Worm (Caenorhabditis elegans) whole organism, L4 larva: ENCODE results near the gene dgk-2.

Experiments
- ZK337.2 ChIP-seq: fragments of 200-800 bp; sonication (Bioruptor generic); IDR thresholded peaks from 2 replicates; pipeline ENCODE4 v1.3.6; 2022; ENCODE audit warnings: missing genetic modification reagents, missing genetic modification characterization, missing compliant biosample characterization
- aly-2 ChIP-seq: sonication (generic microtip); optimal IDR thresholded peaks from 2 replicates; lab custom pipeline; 2018; ENCODE audit warnings: missing biosample characterization, missing genetic modification characterization
- ceh-62 ChIP-seq: sonication (generic microtip); optimal IDR thresholded peaks from 2 replicates; lab custom pipeline; 2017; ENCODE audit warnings: missing biosample characterization, missing genetic modification characterization
- daf-16 ChIP-seq, 3 experiments: sonication (generic microtip); optimal IDR thresholded peaks; 2 replicates each; lab custom pipeline; 2016 to 2017; ENCODE audit warnings: missing genetic modification characterization in 3 of 3, missing genetic modification reagents in 3 of 3, mild to moderate bottlenecking in 2 of 3, missing compliant biosample characterization in 2 of 3, missing biosample characterization in 1 of 3, moderate library complexity in 1 of 3
- dpl-1 ChIP-seq: fragments of 150-350 bp; optimal IDR thresholded peaks from 2 replicates; lab custom pipeline; 2014; ENCODE audit warnings: missing biosample characterization, missing genetic modification reagents, missing genetic modification characterization
- gei-8 ChIP-seq: fragments of 200-800 bp; sonication (Bioruptor generic); optimal IDR thresholded peaks from 2 replicates; lab custom pipeline; 2018; ENCODE audit warnings: mild to moderate bottlenecking, missing genetic modification characterization, missing compliant biosample characterization
- hif-1 ChIP-seq, 2 experiments: sonication (generic microtip); optimal IDR thresholded peaks; 2 replicates each; lab custom pipeline; 2016 to 2017; ENCODE audit warnings: missing compliant biosample characterization in 2 of 2, missing genetic modification characterization in 2 of 2, missing genetic modification reagents in 2 of 2, missing genotype in 2 of 2, mild to moderate bottlenecking in 1 of 2
- lin-29 ChIP-seq: fragments of 200-800 bp; sonication (Bioruptor generic); IDR thresholded peaks from 2 replicates; pipeline ENCODE4 v1.3.6; 2022; ENCODE audit warnings: missing genetic modification reagents, missing genetic modification characterization, missing compliant biosample characterization
- lsy-2 ChIP-seq, 2 experiments: fragments of 150-350 bp in 1 of 2; sonication (generic microtip) in 1 of 2; optimal IDR thresholded peaks; 2 replicates each; lab custom pipeline; 2014 to 2017; ENCODE audit warnings: missing biosample characterization in 2 of 2, missing genetic modification characterization in 2 of 2
- madf-5 ChIP-seq, 2 experiments: fragments of 200-800 bp; sonication (Bioruptor generic); IDR thresholded peaks; 2 replicates each; pipeline ENCODE4 v1.3.6; 2022; ENCODE audit warnings: missing compliant biosample characterization in 2 of 2, missing genetic modification characterization in 2 of 2
- madf-9 ChIP-seq: fragments of 200-800 bp; sonication (Bioruptor generic); conservative IDR thresholded peaks from 2 replicates; pipeline ENCODE4 v1.3.6; 2022; ENCODE audit warnings: missing genetic modification reagents, missing genetic modification characterization, missing compliant biosample characterization
- mdt-29 ChIP-seq: fragments of 200-800 bp; sonication (Bioruptor generic); IDR thresholded peaks from 2 replicates; pipeline ENCODE4 v1.3.6; 2022; ENCODE audit warnings: missing genetic modification reagents, missing genetic modification characterization, missing compliant biosample characterization
- mxl-3 ChIP-seq: fragments of 200-800 bp; sonication (Bioruptor generic); optimal IDR thresholded peaks from 2 replicates; lab custom pipeline; 2018; ENCODE audit warnings: mild to moderate bottlenecking, missing genetic modification characterization, missing compliant biosample characterization
- nhr-102 ChIP-seq: sonication (generic microtip); optimal IDR thresholded peaks from 2 replicates; lab custom pipeline; 2016; ENCODE audit warnings: mild to moderate bottlenecking, missing genetic modification characterization, moderate library complexity, missing compliant biosample characterization
- nhr-11 ChIP-seq: fragments of 150-350 bp; optimal IDR thresholded peaks from 2 replicates; lab custom pipeline; 2014; ENCODE audit warnings: missing biosample characterization, missing genetic modification characterization
- nhr-25 ChIP-seq: sonication (generic microtip); optimal IDR thresholded peaks from 2 replicates; lab custom pipeline; 2017; ENCODE audit warnings: missing genetic modification characterization, mild to moderate bottlenecking, missing compliant biosample characterization, antibody characterized with exemption, moderate library complexity, borderline replicate concordance; ENCODE audit not compliant: insufficient read depth
- php-3 ChIP-seq: fragments of 200-800 bp; sonication (Bioruptor generic); IDR thresholded peaks from 2 replicates; pipeline ENCODE4 v1.3.6; 2022; ENCODE audit warnings: missing genetic modification reagents, missing genetic modification characterization, missing compliant biosample characterization
- tag-97 ChIP-seq: fragments of 200-800 bp; sonication (Bioruptor generic); IDR thresholded peaks from 2 replicates; pipeline ENCODE4 v1.3.6; 2022; ENCODE audit warnings: missing genetic modification characterization, missing compliant biosample characterization
- tra-1 ChIP-seq: fragments of 200-800 bp; sonication (Bioruptor generic); IDR thresholded peaks from 2 replicates; pipeline ENCODE4 v1.3.6; 2022; ENCODE audit warnings: missing genetic modification reagents, missing genetic modification characterization, missing compliant biosample characterization
- unc-130 ChIP-seq: sonication (generic microtip); optimal IDR thresholded peaks from 2 replicates; lab custom pipeline; 2016; ENCODE audit warnings: missing genetic modification reagents, missing genetic modification characterization, missing compliant biosample characterization
- unc-62 ChIP-seq, 3 experiments: fragments of 150-350 bp in 1 of 3; sonication (generic microtip); optimal IDR thresholded peaks in 2 of 3; peaks in 1 of 3; 1 replicate in 1 of 3; 2 replicates in 2 of 3; lab custom pipeline; 2014 to 2017; ENCODE audit warnings: missing biosample characterization in 3 of 3, missing genetic modification characterization in 3 of 3, missing genetic modification reagents in 3 of 3, missing genotype in 1 of 3

Gene dgk-2

DNA sequence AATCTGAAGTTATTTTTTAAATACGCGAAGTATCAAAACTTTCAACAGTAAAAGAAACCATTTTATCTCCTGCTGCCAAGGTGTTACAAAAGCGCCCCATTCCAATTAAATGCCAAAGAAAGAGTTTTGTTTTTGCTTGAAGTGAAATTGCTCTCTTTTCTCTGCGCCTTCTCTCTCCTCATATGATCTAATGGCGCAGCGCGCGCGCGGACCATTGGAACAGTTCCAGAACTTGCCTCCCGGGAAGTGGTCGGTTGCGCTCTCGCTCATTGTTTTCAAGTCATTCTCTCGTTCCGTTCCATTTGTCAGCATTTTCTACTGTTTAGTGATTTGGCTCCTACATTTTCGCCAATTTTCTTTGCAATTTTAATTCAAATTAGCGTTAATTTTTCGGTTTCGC lies 52.3 kb downstream of the dgk-2 start:
- no peak for TF ChIP-seq daf-16 (GFP tag; optimal IDR thresholded peaks at IDR 0.05; lab: Kevin White, UChicago)
- TF ChIP-seq daf-16 (tag; optimal IDR thresholded peaks at IDR 0.05; lab: Kevin White, UChicago) = no peak
- no peak for TF ChIP-seq tra-1 (GFP tag; lab: Robert Waterston, UW)
- TF ChIP-seq aly-2 = no peak
- TF ChIP-seq hif-1 (tag; optimal IDR thresholded peaks at IDR 0.05; lab: Kevin White, UChicago) = no peak
- no peak for TF ChIP-seq tag-97 (GFP tag; lab: Robert Waterston, UW)
- TF ChIP-seq nhr-11 = no peak
- TF ChIP-seq ZK337.2 (GFP tag; lab: Robert Waterston, UW) = no peak
- TF ChIP-seq unc-130 (GFP tag; lab: Kevin White, UChicago) = no peak
- no peak for TF ChIP-seq mdt-29 (GFP tag; lab: Robert Waterston, UW)
- TF ChIP-seq madf-9 (GFP tag; lab: Robert Waterston, UW) = no peak
- TF ChIP-seq mxl-3 (GFP tag; lab: Kevin White, UChicago) = no peak

- TF ChIP-seq tag-97 (GFP tag; lab: Robert Waterston, UW) (no peak), gei-8 (GFP tag; lab: Kevin White, UChicago) (no peak), ceh-62 (tag; lab: Kevin White, UChicago) (no peak), madf-5 (GFP tag; IDR thresholded peaks at IDR 0.05; lab: Robert Waterston, UW) (no peak), nhr-25 (tag; lab: Kevin White, UChicago) (no peak), unc-62 (GFP tag; optimal IDR thresholded peaks at IDR 0.05 in 1 of 2; lab: Kevin White, UChicago) (no peak), unc-62 (tag; optimal IDR thresholded peaks at IDR 0.05; lab: Kevin White, UChicago) (no peak), php-3 (GFP tag; lab: Robert Waterston, UW) (no peak), nhr-102 (tag; lab: Kevin White, UChicago) (no peak), lin-29 (GFP tag; lab: Robert Waterston, UW) (no peak), lsy-2 (tag; optimal IDR thresholded peaks at IDR 0.05; lab: Kevin White, UChicago) (no peak), dpl-1 (no peak), hif-1 (tag; optimal IDR thresholded peaks at IDR 0.05; lab: Kevin White, UChicago) (no peak)
Measured at ce11 chrX:4448283-4448682, 55.9 kb downstream of the dgk-2 start, which contains the start of gene mltn-13. mltn-13 (minus strand) TSS chrX:4448383.
